Worm (Caenorhabditis elegans): ENCODE measurements around the gene R07E5.17.
A peak's percentile ranks its signal among the peaks of the same experiment; 100 is the strongest.

Gene R07E5.17

DNA sequence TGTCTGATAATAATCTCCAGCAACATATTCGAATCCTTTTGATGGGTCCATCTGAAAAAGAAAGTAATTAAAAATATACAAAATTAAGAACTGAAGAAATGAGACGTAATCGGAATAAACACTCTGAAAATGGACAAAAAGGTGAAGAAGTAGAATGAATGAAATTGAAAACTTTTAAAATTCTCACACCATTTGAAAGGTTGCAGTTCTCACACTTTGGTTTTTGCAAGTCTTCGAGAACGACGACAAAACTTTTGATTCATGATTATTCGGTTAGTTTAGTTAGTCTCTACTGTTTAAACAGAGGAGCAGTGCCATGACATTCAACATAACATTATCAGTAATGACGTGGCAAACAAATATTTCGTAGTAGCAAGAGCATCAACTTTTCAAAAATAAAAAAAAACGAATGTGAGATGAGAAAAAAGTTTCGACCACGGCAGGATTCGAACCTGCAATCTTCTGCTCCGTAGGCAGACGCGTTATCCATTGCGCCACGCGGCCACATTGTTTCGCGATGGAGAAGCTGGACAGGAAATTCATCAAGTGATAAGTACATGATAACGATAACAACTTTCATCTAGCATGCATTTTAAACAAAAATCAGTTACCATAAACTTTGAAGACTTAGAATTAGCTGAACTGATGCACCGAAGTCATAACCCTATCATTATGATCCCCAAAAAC is 45.8 kb upstream of the R07E5.17 start, which contains the start of gene ceh-43:
Gene ceh-43, minus strand, starts transcription at position 51 of the 687 bp plus-strand sequence.
- no peak for TF ChIP-seq sdc-2 (tag; optimal IDR thresholded peaks at IDR 0.05)
- TF ChIP-seq madf-2 (tag; optimal IDR thresholded peaks at IDR 0.05): no peak
- TF ChIP-seq npax-4 (tag; optimal IDR thresholded peaks at IDR 0.05): no peak
- no peak for TF ChIP-seq gmeb-2 (tag; optimal IDR thresholded peaks at IDR 0.05)
- no peak for TF ChIP-seq pag-3 (tag; optimal IDR thresholded peaks at IDR 0.05; ENCODE audit: borderline replicate concordance)
- TF ChIP-seq lin-11 (tag; optimal IDR thresholded peaks at IDR 0.05): no peak
- no peak for TF ChIP-seq fax-1 (tag; optimal IDR thresholded peaks at IDR 0.05)
- no peak for TF ChIP-seq T23F11.4 (GFP tag; optimal IDR thresholded peaks at IDR 0.05)
- TF ChIP-seq ahr-1 (tag; optimal IDR thresholded peaks at IDR 0.05): no peak
- TF ChIP-seq sox-4 (tag; optimal IDR thresholded peaks at IDR 0.05): no peak

DNA sequence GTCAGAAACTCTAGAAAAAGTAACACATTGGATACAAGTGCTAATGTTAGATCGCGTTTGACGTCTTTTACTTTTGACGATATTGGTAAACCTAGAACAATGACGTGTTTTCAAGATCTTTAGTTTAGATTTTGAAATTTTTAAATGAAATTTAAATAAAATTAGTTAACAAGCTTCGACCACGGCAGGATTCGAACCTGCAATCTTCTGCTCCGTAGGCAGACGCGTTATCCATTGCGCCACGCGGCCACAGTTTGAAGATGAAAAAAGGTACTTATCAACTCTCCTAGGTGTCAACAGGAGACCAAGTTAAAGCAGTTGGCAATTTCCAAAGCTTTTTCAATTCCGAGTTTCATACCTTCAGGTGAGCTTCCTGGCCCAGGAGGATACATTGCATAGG is 45.1 kb upstream of the R07E5.17 start:
- TF ChIP-seq ceh-34 (tag; optimal IDR thresholded peaks at IDR 0.05) (no peak), hlh-6 (tag; optimal IDR thresholded peaks at IDR 0.05) (no peak)

DNA sequence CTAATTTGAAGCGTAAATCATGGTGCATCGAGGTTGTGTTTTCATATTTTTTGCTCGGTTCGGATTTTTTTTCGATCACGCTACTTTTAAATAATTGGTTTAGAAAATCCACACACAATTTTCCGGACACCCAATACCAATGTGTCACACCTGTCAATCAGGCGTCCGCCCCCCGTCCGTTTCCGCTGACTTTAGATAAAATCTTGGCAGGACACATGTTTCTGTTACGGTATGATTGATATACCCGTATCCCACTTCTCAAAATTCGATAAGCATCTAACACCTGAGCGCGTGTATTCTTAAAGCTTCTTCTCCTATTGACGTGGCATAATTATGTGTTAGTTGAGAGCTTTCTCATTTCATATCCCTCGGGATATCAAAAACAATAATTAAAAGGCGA is 43.8 kb upstream of the R07E5.17 start:
- peak; percentile 53 for TF ChIP-seq unc-55 (GFP tag; optimal IDR thresholded peaks at IDR 0.05)
- no peak for TF ChIP-seq ref-2 (tag; optimal IDR thresholded peaks at IDR 0.05)

DNA sequence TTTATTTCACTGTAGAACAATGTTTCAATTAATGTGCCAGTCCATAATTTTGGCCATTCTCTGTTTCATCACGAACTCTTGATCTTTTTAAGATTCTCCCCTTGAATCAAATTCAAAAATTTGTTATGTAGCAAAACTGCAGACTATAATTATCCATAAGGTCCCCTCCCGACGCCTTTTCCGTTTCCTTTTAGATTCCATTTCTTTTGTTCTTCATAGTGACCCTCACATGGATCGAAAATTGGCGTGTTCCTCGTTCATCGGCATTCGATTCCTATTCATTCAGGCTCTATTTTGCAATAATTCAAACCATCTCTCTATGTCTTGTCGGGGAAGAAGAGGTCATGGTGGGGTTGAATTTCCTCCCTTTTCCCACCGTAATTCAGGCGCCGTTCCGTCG is 40.3 kb upstream of the R07E5.17 start:
- TF ChIP-seq ceh-9 (tag; optimal IDR thresholded peaks at IDR 0.05) (no peak), ceh-19 (GFP tag; optimal IDR thresholded peaks at IDR 0.05) (no peak), che-1 (tag; optimal IDR thresholded peaks at IDR 0.05) (no peak), ztf-16 (tag; optimal IDR thresholded peaks at IDR 0.05) (no peak), ceh-24 (tag; optimal IDR thresholded peaks at IDR 0.05) (no peak), lim-6 (tag; optimal IDR thresholded peaks at IDR 0.05) (no peak), fkh-10 (GFP tag; optimal IDR thresholded peaks at IDR 0.05) (no peak)

- no peak for TF ChIP-seq pag-3 (tag; optimal IDR thresholded peaks at IDR 0.05; ENCODE audit: borderline replicate concordance)
Observed at ce11 chrIII:4441781-4442180, 37.5 kb upstream of the R07E5.17 start, which contains the start of gene nex-3. TSS of gene nex-3 (plus strand) at chrIII:4442081.

- TF ChIP-seq ets-4 (tag; optimal IDR thresholded peaks at IDR 0.05): no peak
- TF ChIP-seq ceh-34 (tag; optimal IDR thresholded peaks at IDR 0.05): no peak
- TF ChIP-seq rnt-1 (tag; optimal IDR thresholded peaks at IDR 0.05): no peak
- no peak for TF ChIP-seq nhr-232 (tag; optimal IDR thresholded peaks at IDR 0.05)
- TF ChIP-seq ceh-22 (tag; optimal IDR thresholded peaks at IDR 0.05): no peak
- TF ChIP-seq pha-2 (tag; optimal IDR thresholded peaks at IDR 0.05): no peak
- no peak for TF ChIP-seq pqm-1 (tag; optimal IDR thresholded peaks at IDR 0.05)
- TF ChIP-seq pag-3 (tag; optimal IDR thresholded peaks at IDR 0.05; ENCODE audit: borderline replicate concordance): no peak
- TF ChIP-seq tbx-7 (tag; optimal IDR thresholded peaks at IDR 0.05): no peak
- TF ChIP-seq unc-3 (GFP tag; conservative IDR thresholded peaks at IDR 0.05): no peak
- TF ChIP-seq unc-3 (tag; optimal IDR thresholded peaks at IDR 0.05): no peak
- no peak for TF ChIP-seq madf-2 (tag; optimal IDR thresholded peaks at IDR 0.05)
- TF ChIP-seq syd-9 (tag; optimal IDR thresholded peaks at IDR 0.05): no peak
- TF ChIP-seq lim-6 (tag; optimal IDR thresholded peaks at IDR 0.05): no peak
- no peak for TF ChIP-seq ceh-6 (GFP tag; optimal IDR thresholded peaks at IDR 0.05)
- TF ChIP-seq zip-5 (tag; optimal IDR thresholded peaks at IDR 0.05): no peak
- no peak for TF ChIP-seq hlh-15 (tag; optimal IDR thresholded peaks at IDR 0.05)
- TF ChIP-seq mec-3 (tag; optimal IDR thresholded peaks at IDR 0.05; ENCODE audit: borderline replicate concordance): no peak
Observed at ce11 chrIII:4439493-4439983, 35.3 kb upstream of the R07E5.17 start, which contains the start of gene C28A5.2. TSS of gene C28A5.2 (minus strand) at chrIII:4439543.

Data from whole organism, late embryonic.